Fruit fly (Drosophila melanogaster): Measurements from ENCODE around the gene Art6.

- no peak for TF ChIP-seq psq (optimal IDR thresholded peaks at IDR 0.05)
- TF ChIP-seq pan (optimal IDR thresholded peaks at IDR 0.05) = no peak
- no peak for TF ChIP-seq Dll (optimal IDR thresholded peaks at IDR 0.05)
- TF ChIP-seq EcR (GFP tag; optimal IDR thresholded peaks at IDR 0.05) = no peak
Observed at dm6 chr3R:13899727-13900209, 45.8 kb downstream of the Art6 start.
